Worm (Caenorhabditis elegans) whole organism, L4 larva: Measurements from ENCODE around the gene exc-7.

Source experiments
- F37D6.2 ChIP-seq: sonication (generic microtip); optimal IDR thresholded peaks from 2 replicates; lab custom pipeline; 2016; ENCODE audit warnings: mild to moderate bottlenecking, missing genetic modification characterization, missing compliant biosample characterization
- dmd-6 ChIP-seq: fragments of 200-800 bp; sonication (Bioruptor generic); IDR thresholded peaks from 2 replicates; pipeline ENCODE4 v1.3.6; 2022; ENCODE audit warnings: missing genetic modification reagents, missing genetic modification characterization, missing compliant biosample characterization
- fos-1 ChIP-seq: fragments of 150-350 bp; optimal IDR thresholded peaks from 2 replicates; lab custom pipeline; 2014; ENCODE audit warnings: missing biosample characterization, missing genetic modification characterization
- lin-39 ChIP-seq: fragments of 150-350 bp; optimal IDR thresholded peaks from 2 replicates; lab custom pipeline; 2014; ENCODE audit warnings: missing biosample characterization, missing genetic modification reagents, missing genetic modification characterization
- lir-3 ChIP-seq: sonication (generic microtip); optimal IDR thresholded peaks from 2 replicates; lab custom pipeline; 2016; ENCODE audit warnings: mild to moderate bottlenecking, missing genetic modification characterization, missing compliant biosample characterization
- mxl-2 ChIP-seq: fragments of 200-800 bp; sonication (Bioruptor generic); conservative IDR thresholded peaks from 2 replicates; pipeline ENCODE4 v1.3.6; 2022; ENCODE audit warnings: missing genetic modification reagents, missing genetic modification characterization, missing compliant biosample characterization
- nhr-11 ChIP-seq: fragments of 150-350 bp; optimal IDR thresholded peaks from 2 replicates; lab custom pipeline; 2014; ENCODE audit warnings: missing biosample characterization, missing genetic modification characterization
- nhr-237 ChIP-seq: sonication (generic microtip); optimal IDR thresholded peaks from 2 replicates; lab custom pipeline; 2017; ENCODE audit warnings: missing biosample characterization, missing genetic modification characterization
- pqm-1 ChIP-seq: sonication (generic microtip); optimal IDR thresholded peaks from 2 replicates; lab custom pipeline; 2017; ENCODE audit warnings: missing biosample characterization, missing genetic modification characterization
- snpc-1.2 ChIP-seq: fragments of 200-800 bp; sonication (Bioruptor generic); IDR thresholded peaks from 2 replicates; pipeline ENCODE4 v1.3.6; 2022; ENCODE audit warnings: missing genetic modification reagents, missing genetic modification characterization, missing compliant biosample characterization
- snpc-4 ChIP-seq: fragments of 150-350 bp; optimal IDR thresholded peaks from 2 replicates; lab custom pipeline; 2014; ENCODE audit warnings: missing biosample characterization, missing genetic modification characterization
- unc-62 ChIP-seq, 3 experiments: fragments of 150-350 bp in 1 of 3; sonication (generic microtip); optimal IDR thresholded peaks in 2 of 3; peaks in 1 of 3; 1 replicate in 1 of 3; 2 replicates in 2 of 3; lab custom pipeline; 2014 to 2017; ENCODE audit warnings: missing biosample characterization in 3 of 3, missing genetic modification characterization in 3 of 3, missing genetic modification reagents in 3 of 3, missing genotype in 1 of 3
- zag-1 ChIP-seq: fragments of 150-350 bp; optimal IDR thresholded peaks from 2 replicates; lab custom pipeline; 2014; ENCODE audit warnings: missing biosample characterization, missing genetic modification characterization
- zip-2 ChIP-seq: fragments of 150-350 bp; optimal IDR thresholded peaks from 2 replicates; lab custom pipeline; 2014; ENCODE audit warnings: missing biosample characterization, missing genetic modification characterization

ce11 chrII:9544386-9544785, 31.4 kb upstream of the exc-7 start, which contains the start of gene sra-7:
- TF ChIP-seq lin-39 (tag; lab: Kevin White, UChicago) (no peak), snpc-1.2 (no peak), fos-1 (tag; lab: Kevin White, UChicago) (no peak), dmd-6 (no peak), F37D6.2 (tag; lab: Kevin White, UChicago) (no peak), zag-1 (no peak), lir-3 (tag; lab: Kevin White, UChicago) (no peak), zip-2 (tag; lab: Kevin White, UChicago) (no peak), pqm-1 (tag; lab: Kevin White, UChicago) (no peak), nhr-237 (tag; lab: Kevin White, UChicago) (no peak), unc-62 (GFP tag; optimal IDR thresholded peaks at IDR 0.05 in 1 of 2; lab: Kevin White, UChicago) (no peak), unc-62 (tag; optimal IDR thresholded peaks at IDR 0.05; lab: Kevin White, UChicago) (no peak), nhr-11 (no peak), mxl-2 (GFP tag; lab: Robert Waterston, UW) (no peak), snpc-4 (tag; lab: Kevin White, UChicago) (no peak)
